Fruit fly (Drosophila melanogaster) whole organism, pupa: ENCODE data around the gene NijC.
A peak's percentile ranks its signal among the peaks of the same experiment; 100 is the strongest.

Source experiments
- CG13204 ChIP-seq: fragments of 200-800 bp; sonication (Bioruptor generic); optimal IDR thresholded peaks from 2 replicates; lab custom pipeline; 2018; ENCODE audit warnings: missing biosample characterization, mild to moderate bottlenecking, missing genetic modification characterization, moderate library complexity
- CG34367 ChIP-seq: fragments of 200-800 bp; sonication (Bioruptor generic); optimal IDR thresholded peaks from 2 replicates; lab custom pipeline; 2018; ENCODE audit warnings: missing biosample characterization, mild to moderate bottlenecking, missing genetic modification characterization
- CG4496 ChIP-seq: fragments of 200-800 bp; sonication (Bioruptor generic); IDR thresholded peaks from 3 replicates; pipeline ENCODE4 v1.3.6; 2022; ENCODE audit warnings: missing biosample characterization, missing genetic modification characterization
- CG8301 ChIP-seq: fragments of 200-800 bp; sonication (Bioruptor generic); optimal IDR thresholded peaks from 2 replicates; lab custom pipeline; 2018; ENCODE audit warnings: missing biosample characterization, mild to moderate bottlenecking, missing genetic modification characterization
- CG9948 ChIP-seq: fragments of 200-800 bp; sonication (Bioruptor generic); optimal IDR thresholded peaks from 2 replicates; lab custom pipeline; 2018; ENCODE audit warnings: missing biosample characterization, mild to moderate bottlenecking, missing genetic modification characterization, moderate library complexity
- Pif1A ChIP-seq: fragments of 200-800 bp; sonication (Bioruptor generic); optimal IDR thresholded peaks from 3 replicates; lab custom pipeline; 2016; ENCODE audit warnings: missing biosample characterization, missing genetic modification characterization

- TF ChIP-seq CG13204 (GFP tag; lab: Kevin White, UChicago) (no peak), CG34367 (peak; percentile 11), CG9948 (tag; lab: Kevin White, UChicago) (peak; percentile 12), CG4496 (no peak), Pif1A (GFP tag; lab: Kevin White, UChicago) (peak; percentile 7), CG8301 (tag; lab: Kevin White, UChicago) (no peak)
These were observed 33.2 kb downstream of the NijC start for dm6 chr3R:12727944-12728649.
